Worm (Caenorhabditis elegans): ENCODE measurements around the gene C04B4.4.
A peak's percentile ranks its signal among the peaks of the same experiment; 100 is the strongest.

C04B4.4 gene

DNA sequence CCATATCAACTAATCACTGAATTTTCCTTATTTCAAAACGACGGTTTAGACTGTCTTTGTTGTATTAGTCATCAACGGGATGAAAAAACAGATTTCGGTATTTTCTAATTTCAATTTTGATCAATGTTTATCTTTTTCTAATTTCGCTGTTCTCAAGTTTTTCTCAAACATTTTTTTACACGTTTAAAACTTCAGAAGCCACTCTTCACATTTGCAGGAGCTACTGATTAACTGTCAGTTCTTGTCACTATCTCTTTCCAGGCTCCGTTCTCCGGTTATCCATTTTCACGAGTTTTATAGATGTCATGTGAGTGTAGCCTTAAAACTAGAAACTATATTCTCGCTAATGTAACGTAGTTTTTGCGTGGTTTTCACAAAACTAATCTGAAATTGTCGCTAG, at the start of gene C04B4.4:
C04B4.4 (plus strand) TSS at position 301 of the 400 bp plus-strand sequence.
- no peak for TF ChIP-seq ceh-79 (tag; optimal IDR thresholded peaks at IDR 0.05)
- no peak for TF ChIP-seq snpc-4 (GFP tag; optimal IDR thresholded peaks at IDR 0.05)
- no peak for TF ChIP-seq snpc-4 (tag; optimal IDR thresholded peaks at IDR 0.05)
- no peak for TF ChIP-seq Y67H2A.10 (GFP tag; conservative IDR thresholded peaks at IDR 0.05)
- no peak for TF ChIP-seq sea-2 (GFP tag; IDR thresholded peaks at IDR 0.05)

DNA sequence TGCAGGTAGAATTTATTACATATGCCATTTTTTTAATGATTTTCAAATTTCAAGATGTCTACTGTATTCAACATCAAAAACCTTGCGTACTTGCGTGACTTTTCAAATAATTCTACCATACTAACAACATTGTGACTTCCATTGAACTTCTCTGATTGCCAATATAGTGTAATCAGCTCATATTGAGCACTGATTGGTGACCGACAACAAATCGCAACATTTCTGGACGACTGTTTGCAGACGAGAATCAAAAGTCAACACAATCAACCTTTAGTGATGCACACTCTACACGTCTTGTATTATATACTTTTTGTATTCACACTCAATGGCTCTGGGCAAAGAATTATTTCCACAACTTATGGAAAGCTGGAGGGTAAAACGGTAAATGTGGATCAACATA, 49.2 kb upstream of the C04B4.4 start, which contains the start of gene cest-3:
cest-3 (plus strand) TSS at position 190 of the 400 bp plus-strand sequence.
- TF ChIP-seq nhr-80 (tag; optimal IDR thresholded peaks at IDR 0.05) = peak; percentile 68
- TF ChIP-seq snpc-1.3 (tag; optimal IDR thresholded peaks at IDR 0.05; ENCODE audit: insufficient read depth) = no peak
- TF ChIP-seq mel-28 (tag; optimal IDR thresholded peaks at IDR 0.05; ENCODE audit: borderline replicate concordance) = no peak
- TF ChIP-seq ZK185.1 (tag; optimal IDR thresholded peaks at IDR 0.05; ENCODE audit: poor library complexity, severe bottlenecking) = no peak
- no peak for TF ChIP-seq B0261.1 (tag; optimal IDR thresholded peaks at IDR 0.05)
- TF ChIP-seq somi-1 (GFP tag; optimal IDR thresholded peaks at IDR 0.05) = no peak
- no peak for TF ChIP-seq fkh-3 (tag; optimal IDR thresholded peaks at IDR 0.05)

DNA sequence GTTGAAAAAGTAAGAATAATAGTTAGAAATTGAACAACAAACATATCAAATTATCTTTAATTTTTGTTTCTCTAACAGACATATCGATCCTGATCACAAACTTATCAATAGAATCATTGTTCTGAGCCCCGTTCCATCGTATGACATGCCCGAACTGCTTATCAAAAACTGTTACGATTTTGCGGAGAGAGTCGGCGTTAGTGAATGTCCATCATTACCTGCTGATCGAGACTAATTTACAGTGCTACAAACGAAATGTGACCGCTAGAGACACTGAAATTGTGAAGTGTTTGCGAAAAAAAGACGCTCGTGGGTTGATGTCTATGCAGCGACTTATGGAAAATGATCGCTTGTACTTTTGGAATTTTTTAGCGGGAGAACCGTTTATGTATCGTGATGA, 47.7 kb upstream of the C04B4.4 start:
- TF ChIP-seq nhr-80 (tag; optimal IDR thresholded peaks at IDR 0.05) (peak; percentile 82), ztf-3 (GFP tag; optimal IDR thresholded peaks at IDR 0.05) (no peak), nfyb-1 (GFP tag; IDR thresholded peaks at IDR 0.05) (no peak)

DNA sequence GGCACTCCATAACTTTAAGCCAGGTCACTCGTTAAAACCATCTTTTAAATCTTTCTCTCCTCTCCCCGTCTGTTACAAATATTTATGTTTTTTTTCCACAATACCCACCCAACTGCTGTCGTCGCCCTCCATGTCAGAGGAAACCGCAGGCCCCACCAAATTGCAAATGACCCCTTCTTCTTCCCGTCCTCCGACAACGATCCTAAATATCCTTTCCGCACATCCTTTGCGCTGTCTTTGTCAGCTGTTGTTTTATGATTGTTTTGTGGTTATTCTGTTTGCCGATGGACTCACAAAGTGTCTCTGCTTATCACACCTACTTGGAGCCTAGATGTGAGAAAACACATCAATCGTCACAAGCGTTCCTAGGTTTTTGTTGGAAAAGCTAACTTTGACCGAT, 42.5 kb upstream of the C04B4.4 start:
- TF ChIP-seq attf-3 (GFP tag; conservative IDR thresholded peaks at IDR 0.05) = no peak
- no peak for TF ChIP-seq dpl-1 (GFP tag; optimal IDR thresholded peaks at IDR 0.05)
- no peak for TF ChIP-seq dpff-1 (tag; optimal IDR thresholded peaks at IDR 0.05)
- TF ChIP-seq gei-17 (GFP tag; optimal IDR thresholded peaks at IDR 0.05) = no peak
- no peak for TF ChIP-seq F10E7.11 (tag; optimal IDR thresholded peaks at IDR 0.05)
- no peak for TF ChIP-seq F37B4.10 (GFP tag; IDR thresholded peaks at IDR 0.05)
- TF ChIP-seq tbx-9 (tag; optimal IDR thresholded peaks at IDR 0.05; ENCODE audit: borderline replicate concordance) = no peak
- no peak for TF ChIP-seq efl-1 (GFP tag; optimal IDR thresholded peaks at IDR 0.05)
- TF ChIP-seq F22D6.2 (tag; optimal IDR thresholded peaks at IDR 0.05) = no peak
- no peak for TF ChIP-seq C06A6.2 (GFP tag; conservative IDR thresholded peaks at IDR 0.05)
- no peak for TF ChIP-seq F23B12.7 (tag; optimal IDR thresholded peaks at IDR 0.05; ENCODE audit: insufficient read depth)
- TF ChIP-seq Y53G8AR.9 (GFP tag; conservative IDR thresholded peaks at IDR 0.05) = no peak
- TF ChIP-seq B0019.2 (GFP tag; conservative IDR thresholded peaks at IDR 0.05) = no peak
- TF ChIP-seq somi-1 (GFP tag; optimal IDR thresholded peaks at IDR 0.05) = no peak
- TF ChIP-seq rpc-1 (optimal IDR thresholded peaks at IDR 0.05) = no peak
- no peak for TF ChIP-seq rpc-1 (tag; optimal IDR thresholded peaks at IDR 0.05)
- no peak for TF ChIP-seq lin-26 (GFP tag; IDR thresholded peaks at IDR 0.05)

DNA sequence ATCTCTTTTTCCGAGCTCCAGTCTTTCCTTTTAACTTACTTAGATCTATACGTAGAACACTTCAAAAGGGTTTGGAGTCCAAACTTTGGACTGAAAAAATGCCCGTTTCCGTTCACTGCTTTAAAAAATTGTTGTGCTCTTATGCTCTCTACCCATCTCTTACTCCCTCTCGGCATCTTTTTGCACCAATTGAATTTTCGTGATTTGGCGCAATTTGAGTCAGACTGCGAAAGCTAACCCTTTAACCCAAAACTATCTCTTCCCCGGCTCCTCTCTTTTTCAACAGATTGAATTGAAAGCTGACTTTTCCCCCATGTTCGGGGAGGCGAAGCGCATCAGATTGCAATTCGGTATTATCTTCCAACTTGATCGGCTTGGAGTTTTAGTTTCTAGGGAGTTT, 38.5 kb upstream of the C04B4.4 start:
- TF ChIP-seq lsl-1 (GFP tag; optimal IDR thresholded peaks at IDR 0.05) (no peak), bed-1 (GFP tag; IDR thresholded peaks at IDR 0.05) (no peak), nfyb-1 (GFP tag; IDR thresholded peaks at IDR 0.05) (no peak), madf-10 (tag; optimal IDR thresholded peaks at IDR 0.05) (no peak), hrde-1 (tag; optimal IDR thresholded peaks at IDR 0.05; ENCODE audit: borderline replicate concordance) (no peak), ztf-6 (GFP tag; IDR thresholded peaks at IDR 0.05) (no peak), dpff-1 (tag; optimal IDR thresholded peaks at IDR 0.05) (no peak), cebp-2 (GFP tag; IDR thresholded peaks at IDR 0.05) (no peak), tbp1 (GFP tag; optimal IDR thresholded peaks at IDR 0.05) (no peak), cebp-1 (GFP tag; IDR thresholded peaks at IDR 0.05) (no peak), cebp-1 (tag; optimal IDR thresholded peaks at IDR 0.05) (no peak), fkh-3 (tag; optimal IDR thresholded peaks at IDR 0.05) (no peak), hmg-20 (GFP tag; IDR thresholded peaks at IDR 0.05) (no peak), zim-3 (tag; optimal IDR thresholded peaks at IDR 0.05) (no peak), efl-1 (GFP tag; optimal IDR thresholded peaks at IDR 0.05) (no peak), snpc-3.4 (tag; optimal IDR thresholded peaks at IDR 0.05) (no peak), pbrm-1 (GFP tag; IDR thresholded peaks at IDR 0.05) (no peak), ekl-4 (GFP tag; IDR thresholded peaks at IDR 0.05) (no peak)
